Fruit fly (Drosophila melanogaster) whole organism, embryonic: ENCODE data around the gene Tm1.

Experiments used
- CG1792 ChIP-seq: fragments of 200-800 bp; sonication (Bioruptor generic); optimal IDR thresholded peaks from 2 replicates; lab custom pipeline; 2016; ENCODE audit warnings: missing biosample characterization, missing genetic modification characterization
- CG32532 ChIP-seq: fragments of 200-800 bp; sonication (Bioruptor generic); IDR thresholded peaks from 2 replicates; pipeline ENCODE4 v1.3.6; 2022; ENCODE audit warnings: missing biosample characterization, missing genetic modification characterization
- CG3838 ChIP-seq: fragments of 200-800 bp; sonication (Bioruptor generic); optimal IDR thresholded peaks from 3 replicates; lab custom pipeline; 2016; ENCODE audit warnings: missing biosample characterization, missing genetic modification characterization
- ERR ChIP-seq: fragments of 200-800 bp; sonication (Bioruptor generic); optimal IDR thresholded peaks from 2 replicates; lab custom pipeline; 2016; ENCODE audit warnings: missing biosample characterization, missing genetic modification characterization
- Meics ChIP-seq: fragments of 200-800 bp; sonication (Bioruptor generic); optimal IDR thresholded peaks from 2 replicates; lab custom pipeline; 2017; ENCODE audit warnings: missing biosample characterization, mild to moderate bottlenecking, missing genetic modification characterization
- chn ChIP-seq: fragments of 200-800 bp; sonication (Bioruptor generic); optimal IDR thresholded peaks from 2 replicates; lab custom pipeline; 2016; ENCODE audit warnings: missing biosample characterization, missing genetic modification characterization
- dati ChIP-seq: fragments of 200-800 bp; sonication (Bioruptor generic); IDR thresholded peaks from 2 replicates; pipeline ENCODE4 v1.3.6; 2022; ENCODE audit warnings: missing biosample characterization, missing genetic modification characterization
- peb ChIP-seq: fragments of 200-800 bp; sonication (Bioruptor generic); IDR thresholded peaks from 2 replicates; pipeline ENCODE4 v1.3.6; 2022; ENCODE audit warnings: missing biosample characterization, missing genetic modification characterization
- psq ChIP-seq: fragments of 200-800 bp; sonication (Bioruptor generic); optimal IDR thresholded peaks from 2 replicates; lab custom pipeline; 2017; ENCODE audit warnings: missing biosample characterization, missing genetic modification characterization
- sd ChIP-seq: fragments of 200-800 bp; sonication (Bioruptor generic); optimal IDR thresholded peaks from 3 replicates; lab custom pipeline; 2018; ENCODE audit warnings: missing biosample characterization, mild to moderate bottlenecking, missing genetic modification characterization, moderate library complexity

dm6 chr3R:15282326-15282725 is 4.3 kb downstream of the Tm1 start:
- TF ChIP-seq CG32532 (GFP tag; lab: Robert Waterston, UW) = no peak
- no peak for TF ChIP-seq CG1792 (GFP tag; lab: Kevin White, UChicago)
- TF ChIP-seq sd (tag; lab: Kevin White, UChicago) = peak; percentile 57
- TF ChIP-seq Meics (GFP tag; lab: Kevin White, UChicago) = no peak
- no peak for TF ChIP-seq chn
- TF ChIP-seq CG3838 = no peak
- TF ChIP-seq ERR (GFP tag; lab: Kevin White, UChicago) = no peak
- TF ChIP-seq psq = no peak
- no peak for TF ChIP-seq peb (GFP tag; lab: Robert Waterston, UW)
- no peak for TF ChIP-seq dati
